Worm (Caenorhabditis elegans) whole organism, L1 larva: ENCODE results near the gene T26E4.3.
"Not testable (repeated sequence)": the region's sequence is repeated elsewhere in the genome, so short reads cannot be mapped to it uniquely, and the experiment has no call there.

Experiments
- C04F5.9 ChIP-seq: sonication (generic microtip); optimal IDR thresholded peaks from 2 replicates; lab custom pipeline; 2016; ENCODE audit warnings: missing genetic modification characterization, missing compliant biosample characterization
- C16A3.4 ChIP-seq: fragments of 150-350 bp; optimal IDR thresholded peaks from 2 replicates; lab custom pipeline; 2014; ENCODE audit warnings: missing biosample characterization, missing genetic modification characterization
- F16B12.6 ChIP-seq: fragments of 150-350 bp; optimal IDR thresholded peaks from 2 replicates; lab custom pipeline; 2014; ENCODE audit warnings: missing biosample characterization, missing genetic modification characterization
- aly-2 ChIP-seq: fragments of 150-350 bp; optimal IDR thresholded peaks from 2 replicates; lab custom pipeline; 2014; ENCODE audit warnings: missing biosample characterization, missing genetic modification characterization
- ama-1 ChIP-seq: fragments of 150-350 bp; optimal IDR thresholded peaks from 2 replicates; lab custom pipeline; 2014
- blmp-1 ChIP-seq: fragments of 150-350 bp; optimal IDR thresholded peaks from 2 replicates; lab custom pipeline; 2014; ENCODE audit warnings: missing biosample characterization, missing genetic modification characterization
- ceh-8 ChIP-seq: fragments of 200-800 bp; sonication (Bioruptor generic); optimal IDR thresholded peaks from 2 replicates; lab custom pipeline; 2018; ENCODE audit warnings: mild to moderate bottlenecking, missing genetic modification characterization, moderate library complexity, missing compliant biosample characterization
- ceh-82 ChIP-seq, 3 experiments: fragments of 150-350 bp in 1 of 3; sonication (generic microtip) in 2 of 3; optimal IDR thresholded peaks; 2 replicates each; lab custom pipeline; 2014 to 2017; ENCODE audit warnings: missing biosample characterization in 3 of 3, missing genetic modification characterization in 3 of 3
- dpl-1 ChIP-seq, 3 experiments: fragments of 150-350 bp in 2 of 3; sonication (generic microtip) in 1 of 3; optimal IDR thresholded peaks; 2 replicates each; lab custom pipeline; 2014 to 2017; ENCODE audit warnings: missing biosample characterization in 3 of 3, missing genetic modification characterization in 3 of 3, missing genetic modification reagents in 3 of 3
- egl-27 ChIP-seq, 2 experiments: fragments of 150-350 bp in 1 of 2; sonication (generic microtip); optimal IDR thresholded peaks; 3 replicates each; lab custom pipeline; 2017 to 2018; ENCODE audit warnings: missing biosample characterization in 2 of 2, missing genetic modification characterization in 2 of 2, missing genetic modification reagents in 2 of 2
- fkh-10 ChIP-seq: sonication (generic microtip); optimal IDR thresholded peaks from 2 replicates; lab custom pipeline; 2017; ENCODE audit warnings: missing biosample characterization, missing genetic modification reagents, missing genetic modification characterization
- grh-1 ChIP-seq: fragments of 200-800 bp; sonication (Bioruptor generic); IDR thresholded peaks from 2 replicates; pipeline ENCODE4 v1.3.6; 2022; ENCODE audit warnings: missing genetic modification reagents, missing genetic modification characterization, missing compliant biosample characterization
- hlh-17 ChIP-seq: fragments of 200-800 bp; sonication (Bioruptor generic); optimal IDR thresholded peaks from 2 replicates; lab custom pipeline; 2018; ENCODE audit warnings: missing genetic modification characterization, mild to moderate bottlenecking, missing compliant biosample characterization, moderate library complexity, borderline replicate concordance
- lin-35 ChIP-seq, 2 experiments: fragments of 150-350 bp; optimal IDR thresholded peaks; 2 replicates each; lab custom pipeline; 2014; ENCODE audit warnings: missing biosample characterization in 2 of 2, missing genetic modification characterization in 2 of 2, missing genetic modification reagents in 2 of 2
- lsy-2 ChIP-seq, 2 experiments: fragments of 150-350 bp; optimal IDR thresholded peaks; 2 replicates each; lab custom pipeline; 2014; ENCODE audit warnings: missing biosample characterization in 2 of 2, missing genetic modification characterization in 2 of 2
- mab-9 ChIP-seq: fragments of 200-800 bp; sonication (Bioruptor generic); IDR thresholded peaks from 2 replicates; pipeline ENCODE4 v1.3.6; 2022; ENCODE audit warnings: missing genetic modification reagents, missing genetic modification characterization, missing compliant biosample characterization
- mep-1 ChIP-seq: fragments of 150-350 bp; optimal IDR thresholded peaks from 2 replicates; lab custom pipeline; 2014; ENCODE audit warnings: missing biosample characterization, missing genetic modification characterization
- nhr-11 ChIP-seq: fragments of 150-350 bp; optimal IDR thresholded peaks from 2 replicates; lab custom pipeline; 2014; ENCODE audit warnings: missing biosample characterization, missing genetic modification characterization
- nhr-20 ChIP-seq: sonication (generic microtip); optimal IDR thresholded peaks from 2 replicates; lab custom pipeline; 2016; ENCODE audit warnings: mild to moderate bottlenecking, missing genetic modification characterization, missing compliant biosample characterization
- nhr-237 ChIP-seq: fragments of 150-350 bp; optimal IDR thresholded peaks from 2 replicates; lab custom pipeline; 2014; ENCODE audit warnings: missing biosample characterization, missing genetic modification characterization
- nhr-47 ChIP-seq: sonication (generic microtip); optimal IDR thresholded peaks from 2 replicates; lab custom pipeline; 2016; ENCODE audit warnings: mild to moderate bottlenecking, missing genetic modification characterization, moderate library complexity, missing compliant biosample characterization
- nhr-71 ChIP-seq: sonication (generic microtip); optimal IDR thresholded peaks from 2 replicates; lab custom pipeline; 2016; ENCODE audit warnings: mild to moderate bottlenecking, missing genetic modification characterization, moderate library complexity, missing compliant biosample characterization
- nhr-90 ChIP-seq: sonication (generic microtip); optimal IDR thresholded peaks from 2 replicates; lab custom pipeline; 2016; ENCODE audit warnings: mild to moderate bottlenecking, missing genetic modification characterization, missing compliant biosample characterization; ENCODE audit not compliant: poor library complexity
- pax-3 ChIP-seq: fragments of 200-800 bp; sonication (Bioruptor generic); optimal IDR thresholded peaks from 2 replicates; lab custom pipeline; 2018; ENCODE audit warnings: mild to moderate bottlenecking, missing genetic modification characterization, moderate library complexity, missing compliant biosample characterization
- rnt-1 ChIP-seq: sonication (generic microtip); optimal IDR thresholded peaks from 2 replicates; lab custom pipeline; 2016; ENCODE audit warnings: mild to moderate bottlenecking, missing genetic modification characterization, moderate library complexity, missing compliant biosample characterization
- skn-1 ChIP-seq: fragments of 150-350 bp; optimal IDR thresholded peaks from 2 replicates; lab custom pipeline; 2014; ENCODE audit warnings: missing biosample characterization, missing genetic modification characterization
- snpc-4 ChIP-seq: fragments of 150-350 bp; optimal IDR thresholded peaks from 2 replicates; lab custom pipeline; 2014; ENCODE audit warnings: missing biosample characterization, missing genetic modification characterization
- snu-23 ChIP-seq: sonication (generic microtip); optimal IDR thresholded peaks from 2 replicates; lab custom pipeline; 2016; ENCODE audit warnings: missing genetic modification characterization, missing compliant biosample characterization
- sptf-1 ChIP-seq: fragments of 150-350 bp; optimal IDR thresholded peaks from 2 replicates; lab custom pipeline; 2014; ENCODE audit warnings: missing biosample characterization, missing genetic modification characterization
- swsn-7 ChIP-seq: sonication (generic microtip); optimal IDR thresholded peaks from 2 replicates; lab custom pipeline; 2016; ENCODE audit warnings: missing genetic modification characterization, missing compliant biosample characterization
- tbx-2 ChIP-seq: sonication (generic microtip); optimal IDR thresholded peaks from 2 replicates; lab custom pipeline; 2016; ENCODE audit warnings: missing genetic modification characterization, missing compliant biosample characterization
- tlp-1 ChIP-seq: fragments of 150-350 bp; optimal IDR thresholded peaks from 2 replicates; lab custom pipeline; 2014; ENCODE audit warnings: missing biosample characterization, missing genetic modification characterization
- unc-62 ChIP-seq: fragments of 150-350 bp; optimal IDR thresholded peaks from 2 replicates; lab custom pipeline; 2014; ENCODE audit warnings: missing biosample characterization, missing genetic modification reagents, missing genetic modification characterization
- zip-4 ChIP-seq: fragments of 200-800 bp; sonication (Bioruptor generic); optimal IDR thresholded peaks from 2 replicates; lab custom pipeline; 2018; ENCODE audit warnings: mild to moderate bottlenecking, missing genetic modification characterization, moderate library complexity, missing compliant biosample characterization

T26E4.3 gene

ce11 chrV:15803079-15803478 is 20.5 kb downstream of the T26E4.3 start, which contains the start of gene srd-27:
Gene srd-27, plus strand, starts transcription at chrV:15803379.
- not testable (repeated sequence) for TF ChIP-seq nhr-20; blmp-1 (tag; lab: Kevin White, UChicago); C16A3.4

ce11 chrV:15803748-15804147 is 21.2 kb downstream of the T26E4.3 start, which contains the start of gene T26E4.18:
Gene T26E4.18, minus strand, starts transcription at chrV:15803848.
- not testable (repeated sequence) for TF ChIP-seq tlp-1 (tag; lab: Kevin White, UChicago); snpc-4 (tag; lab: Kevin White, UChicago); aly-2

ce11 chrV:15807420-15807819 is 24.8 kb downstream of the T26E4.3 start, which contains the start of gene srsx-38:
Gene srsx-38, minus strand, starts transcription at chrV:15807520.
- not testable (repeated sequence) for TF ChIP-seq dpl-1 (GFP tag; optimal IDR thresholded peaks at IDR 0.05; lab: Kevin White, UChicago); C16A3.4; ceh-82 (tag; optimal IDR thresholded peaks at IDR 0.05; lab: Kevin White, UChicago)

ce11 chrV:15809543-15809942 is 26.9 kb downstream of the T26E4.3 start, which contains the start of gene srsx-36:
Gene srsx-36, minus strand, starts transcription at chrV:15809643.
- TF ChIP-seq skn-1 = no peak
- TF ChIP-seq nhr-237 = no peak
- TF ChIP-seq nhr-11 (tag; lab: Kevin White, UChicago) = no peak
- TF ChIP-seq nhr-71 (tag; lab: Kevin White, UChicago) = no peak
- TF ChIP-seq zip-4 (GFP tag; lab: Kevin White, UChicago) = no peak
- no peak for TF ChIP-seq F16B12.6 (tag; lab: Kevin White, UChicago)
- no peak for TF ChIP-seq unc-62 (GFP tag; lab: Kevin White, UChicago)
- TF ChIP-seq swsn-7 (tag; lab: Kevin White, UChicago) = no peak
- TF ChIP-seq nhr-47 (tag; lab: Kevin White, UChicago) = no peak
- no peak for TF ChIP-seq grh-1 (GFP tag; lab: Robert Waterston, UW)
- TF ChIP-seq rnt-1 (tag; lab: Kevin White, UChicago) = no peak
- TF ChIP-seq nhr-90 (tag; lab: Kevin White, UChicago) = no peak
- no peak for TF ChIP-seq lin-35 (GFP tag; optimal IDR thresholded peaks at IDR 0.05; lab: Kevin White, UChicago)
- TF ChIP-seq lsy-2 (tag; optimal IDR thresholded peaks at IDR 0.05; lab: Kevin White, UChicago) = no peak
- TF ChIP-seq, all 84 proteins: peak for 0

ce11 chrV:15810446-15810845 is 27.9 kb downstream of the T26E4.3 start, which contains the start of gene F54B8.1:
Gene F54B8.1, plus strand, starts transcription at chrV:15810746.
- TF ChIP-seq nhr-90 (tag; lab: Kevin White, UChicago) (no peak), F16B12.6 (tag; lab: Kevin White, UChicago) (no peak), ceh-8 (no peak), tbx-2 (tag; lab: Kevin White, UChicago) (no peak), mab-9 (GFP tag; lab: Robert Waterston, UW) (no peak), sptf-1 (tag; lab: Kevin White, UChicago) (no peak), egl-27 (tag; optimal IDR thresholded peaks at IDR 0.05; lab: Kevin White, UChicago) (no peak), ama-1 (lab: Kevin White, UChicago) (no peak), mep-1 (tag; lab: Kevin White, UChicago) (no peak), snu-23 (GFP tag; lab: Kevin White, UChicago) (no peak), C04F5.9 (tag; lab: Kevin White, UChicago) (no peak), fkh-10 (GFP tag; lab: Kevin White, UChicago) (no peak)

- TF ChIP-seq pax-3 (tag; lab: Kevin White, UChicago); hlh-17 (GFP tag; lab: Kevin White, UChicago); lsy-2 (tag; optimal IDR thresholded peaks at IDR 0.05; lab: Kevin White, UChicago): not testable (repeated sequence)
Measured at ce11 chrV:15811982-15812381, 29.4 kb downstream of the T26E4.3 start, which contains the start of gene nhr-282. Gene nhr-282, plus strand, starts transcription at chrV:15812282.
